Worm (Caenorhabditis elegans) whole organism, L3 larva: Measurements from ENCODE around the gene cri-3.

Source experiments
- ZK546.5 ChIP-seq: sonication (generic microtip); optimal IDR thresholded peaks from 2 replicates; lab custom pipeline; 2017; ENCODE audit warnings: missing biosample characterization, missing genetic modification characterization
- egl-27 ChIP-seq: sonication (generic microtip); optimal IDR thresholded peaks from 4 replicates; lab custom pipeline; 2017; ENCODE audit warnings: missing biosample characterization, missing genetic modification reagents, missing genetic modification characterization
- elt-2 ChIP-seq: sonication (generic microtip); optimal IDR thresholded peaks from 2 replicates; lab custom pipeline; 2016; ENCODE audit warnings: missing genetic modification reagents, mild to moderate bottlenecking, missing genetic modification characterization, missing compliant biosample characterization
- fkh-10 ChIP-seq: sonication (generic microtip); optimal IDR thresholded peaks from 2 replicates; lab custom pipeline; 2017; ENCODE audit warnings: missing biosample characterization, missing genetic modification reagents, missing genetic modification characterization
- fos-1 ChIP-seq: fragments of 150-350 bp; optimal IDR thresholded peaks from 2 replicates; lab custom pipeline; 2014; ENCODE audit warnings: missing biosample characterization, missing genetic modification characterization
- lin-15B ChIP-seq: fragments of 150-350 bp; optimal IDR thresholded peaks from 2 replicates; lab custom pipeline; 2014; ENCODE audit warnings: missing biosample characterization, missing genetic modification characterization
- lin-39 ChIP-seq: fragments of 150-350 bp; optimal IDR thresholded peaks from 2 replicates; lab custom pipeline; 2018; ENCODE audit warnings: missing biosample characterization, missing genetic modification reagents, missing genetic modification characterization
- mdl-1 ChIP-seq: fragments of 150-350 bp; optimal IDR thresholded peaks from 2 replicates; lab custom pipeline; 2014; ENCODE audit warnings: missing biosample characterization, missing genetic modification characterization
- nhr-12 ChIP-seq: fragments of 150-350 bp; optimal IDR thresholded peaks from 2 replicates; lab custom pipeline; 2014; ENCODE audit warnings: missing biosample characterization, missing genetic modification characterization
- nhr-76 ChIP-seq: fragments of 150-350 bp; sonication (generic microtip); optimal IDR thresholded peaks from 5 replicates; lab custom pipeline; 2014; ENCODE audit warnings: missing biosample characterization, missing genetic modification characterization
- nhr-77 ChIP-seq: fragments of 150-350 bp; optimal IDR thresholded peaks from 2 replicates; lab custom pipeline; 2014; ENCODE audit warnings: missing biosample characterization, missing genetic modification characterization
- unc-62 ChIP-seq: fragments of 150-350 bp; sonication (generic microtip); optimal IDR thresholded peaks from 4 replicates; lab custom pipeline; 2014; ENCODE audit warnings: missing biosample characterization, missing genetic modification reagents, missing genetic modification characterization
- zag-1 ChIP-seq: fragments of 150-350 bp; optimal IDR thresholded peaks from 2 replicates; lab custom pipeline; 2014; ENCODE audit warnings: missing biosample characterization, missing genetic modification characterization
- ztf-4 ChIP-seq: fragments of 150-350 bp; optimal IDR thresholded peaks from 2 replicates; lab custom pipeline; 2014; ENCODE audit warnings: missing biosample characterization, missing genetic modification characterization

DNA sequence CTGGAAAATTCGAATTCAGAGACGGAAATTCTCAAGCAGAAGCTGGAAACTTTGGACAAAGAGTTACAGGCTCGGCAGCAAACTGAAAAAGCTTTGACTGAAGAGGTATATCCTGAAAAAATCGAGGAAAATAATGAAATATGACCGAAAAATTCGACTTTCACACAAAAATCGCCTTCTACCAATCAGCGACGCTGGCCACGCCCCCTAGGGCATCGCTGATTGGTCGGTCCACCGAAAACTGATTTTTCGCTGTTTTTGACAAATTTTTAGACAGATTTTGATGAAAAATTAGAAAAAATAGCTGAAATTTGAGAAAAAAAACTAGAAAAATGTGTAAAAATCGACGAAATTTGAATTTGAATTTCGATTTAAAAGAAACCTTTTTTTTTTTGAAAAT, 22.8 kb downstream of the cri-3 start:
- TF ChIP-seq zag-1 (tag; lab: Kevin White, UChicago) (no peak), nhr-12 (tag; lab: Kevin White, UChicago) (no peak), mdl-1 (tag; lab: Kevin White, UChicago) (no peak), egl-27 (tag; lab: Kevin White, UChicago) (no peak), lin-39 (tag; lab: Kevin White, UChicago) (no peak), ztf-4 (tag; lab: Kevin White, UChicago) (no peak), fkh-10 (no peak), ZK546.5 (tag; lab: Kevin White, UChicago) (no peak), unc-62 (GFP tag; lab: Kevin White, UChicago) (no peak), lin-15B (no peak), elt-2 (tag; lab: Kevin White, UChicago) (no peak), nhr-76 (no peak), fos-1 (tag; lab: Kevin White, UChicago) (no peak), nhr-77 (no peak)
